Fruit fly (Drosophila melanogaster): ENCODE data around the gene AsnRS.

AsnRS gene

dm6 chr2L:19134366-19134689, 2.6 kb upstream of the AsnRS start:
- TF ChIP-seq Mio (GFP tag; optimal IDR thresholded peaks at IDR 0.05) (no peak), brk (GFP tag; optimal IDR thresholded peaks at IDR 0.05) (no peak), Rel (GFP tag; optimal IDR thresholded peaks at IDR 0.05) (no peak), Rel (tag; optimal IDR thresholded peaks at IDR 0.05) (no peak), psq (GFP tag; optimal IDR thresholded peaks at IDR 0.05) (no peak), ey (GFP tag; optimal IDR thresholded peaks at IDR 0.05) (no peak), usp (GFP tag; optimal IDR thresholded peaks at IDR 0.05) (no peak), CG32264 (GFP tag; optimal IDR thresholded peaks at IDR 0.05) (no peak), CG9705 (GFP tag; optimal IDR thresholded peaks at IDR 0.05) (no peak), CrebA (GFP tag; optimal IDR thresholded peaks at IDR 0.05; ENCODE audit: borderline replicate concordance) (no peak), h (GFP tag; optimal IDR thresholded peaks at IDR 0.05) (no peak)

DNA sequence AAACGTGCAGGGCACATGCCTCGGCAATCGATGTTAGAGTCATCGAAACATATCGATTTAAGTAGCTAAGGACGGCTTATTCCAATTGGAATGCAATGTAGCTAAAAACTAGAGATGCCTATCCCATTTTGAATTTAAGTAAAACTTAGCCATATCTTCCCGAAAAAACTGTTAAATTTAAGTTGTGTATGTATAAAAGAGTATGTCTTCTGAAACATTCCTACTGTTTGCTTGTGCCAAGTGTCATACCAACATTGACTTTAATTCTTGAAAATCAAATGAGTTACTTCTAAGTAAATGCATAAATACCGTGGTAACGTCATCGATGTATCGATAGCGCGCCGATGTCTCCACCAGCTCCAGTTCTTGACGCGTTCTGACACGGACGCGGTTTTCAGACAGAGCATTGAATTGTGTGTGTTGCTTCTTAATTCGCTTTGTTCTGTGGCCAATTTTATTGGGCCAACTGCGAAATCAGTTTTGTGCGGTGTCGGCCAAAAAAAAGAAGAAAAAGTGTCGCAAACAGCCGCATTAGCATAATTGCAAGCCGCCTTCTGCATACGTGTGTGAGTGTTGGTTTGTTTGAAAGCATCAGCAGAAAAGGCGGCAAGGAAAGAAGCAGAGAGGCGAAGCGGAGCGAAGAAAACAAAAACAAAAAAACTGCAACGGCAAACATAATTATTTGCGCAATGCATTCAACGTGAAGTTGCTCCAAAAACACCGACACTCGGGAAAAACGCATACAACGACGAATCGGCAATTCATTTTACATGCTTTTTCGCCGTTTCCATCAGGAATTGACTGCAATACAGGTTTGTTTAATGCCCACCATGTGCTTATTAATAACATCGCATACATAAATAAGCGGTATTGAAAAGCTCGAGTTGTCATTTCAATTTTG, 2.0 kb upstream of the AsnRS start, which contains the start of gene brat:
brat (plus strand) TSS at position 352 of the 901 bp plus-strand sequence.
- TF ChIP-seq brk (GFP tag; optimal IDR thresholded peaks at IDR 0.05) (no peak), jim (GFP tag; optimal IDR thresholded peaks at IDR 0.05) (no peak), ey (GFP tag; optimal IDR thresholded peaks at IDR 0.05) (peak; percentile 49), Abd-B (GFP tag; optimal IDR thresholded peaks at IDR 0.05) (no peak), Dfd (GFP tag; optimal IDR thresholded peaks at IDR 0.05) (no peak), fru (GFP tag; optimal IDR thresholded peaks at IDR 0.05) (peak; percentile 77), dmrt93B (GFP tag; optimal IDR thresholded peaks at IDR 0.05) (no peak), Hr78 (GFP tag; optimal IDR thresholded peaks at IDR 0.05) (no peak), lola (GFP tag; optimal IDR thresholded peaks at IDR 0.05) (no peak), CG9705 (GFP tag; optimal IDR thresholded peaks at IDR 0.05) (no peak), rgr (GFP tag; optimal IDR thresholded peaks at IDR 0.05) (peak; percentile 51), br (GFP tag; optimal IDR thresholded peaks at IDR 0.05) (peak; percentile 47), CrebA (GFP tag; optimal IDR thresholded peaks at IDR 0.05; ENCODE audit: borderline replicate concordance) (no peak), usp (GFP tag; optimal IDR thresholded peaks at IDR 0.05) (no peak), h (GFP tag; optimal IDR thresholded peaks at IDR 0.05) (peak; percentile 74), woc (GFP tag; optimal IDR thresholded peaks at IDR 0.05) (peak; percentile 78), OdsH (GFP tag; optimal IDR thresholded peaks at IDR 0.05) (peak; percentile 36), Jra (GFP tag; optimal IDR thresholded peaks at IDR 0.05) (peak; percentile 72), GATAd (GFP tag; optimal IDR thresholded peaks at IDR 0.05) (no peak), dsf (GFP tag; optimal IDR thresholded peaks at IDR 0.05; ENCODE audit: borderline replicate concordance) (peak; percentile 63), Hr83 (GFP tag; optimal IDR thresholded peaks at IDR 0.05; ENCODE audit: poor library complexity, severe bottlenecking) (no peak), N (GFP tag; optimal IDR thresholded peaks at IDR 0.05) (no peak), Rel (GFP tag; optimal IDR thresholded peaks at IDR 0.05) (no peak), Rel (tag; optimal IDR thresholded peaks at IDR 0.05) (no peak), Vsx2 (GFP tag; optimal IDR thresholded peaks at IDR 0.05; ENCODE audit: partially characterized antibody) (no peak), psq (GFP tag; optimal IDR thresholded peaks at IDR 0.05) (peak; percentile 52), Sp1 (GFP tag; optimal IDR thresholded peaks at IDR 0.05) (peak; percentile 45), sv (GFP tag; optimal IDR thresholded peaks at IDR 0.05) (peak; percentile 59), dl (GFP tag; optimal IDR thresholded peaks at IDR 0.05; ENCODE audit: insufficient read depth in 1 of 2, partially characterized antibody in 2 of 2) (no peak), Dif (GFP tag; optimal IDR thresholded peaks at IDR 0.05; ENCODE audit: partially characterized antibody) (no peak), Hnf4 (GFP tag; optimal IDR thresholded peaks at IDR 0.05) (no peak), pan (optimal IDR thresholded peaks at IDR 0.05) (no peak), sage (GFP tag; optimal IDR thresholded peaks at IDR 0.05) (no peak), CG32264 (GFP tag; optimal IDR thresholded peaks at IDR 0.05) (no peak), tai (GFP tag; optimal IDR thresholded peaks at IDR 0.05) (no peak), Myc (optimal IDR thresholded peaks at IDR 0.05) (peak; percentile 86), foxo (GFP tag; optimal IDR thresholded peaks at IDR 0.05) (peak in 1 of 2 experiments; percentile 75), HLH106 (tag; optimal IDR thresholded peaks at IDR 0.05) (peak; percentile 60), Mio (GFP tag; optimal IDR thresholded peaks at IDR 0.05) (no peak)

Measured in whole organism, wandering third instar larva.